Fruit fly (Drosophila melanogaster): ENCODE results near the gene Ide.

Gene Ide

dm6 chr3L:20370013-20370412 lies 5.7 kb downstream of the Ide start, which contains the start of gene CG13247:
Gene CG13247, plus strand, starts transcription at chr3L:20370313.
- TF ChIP-seq CG3919 (GFP tag; optimal IDR thresholded peaks at IDR 0.05) (no peak), CG6808 (GFP tag; optimal IDR thresholded peaks at IDR 0.05) (no peak), acj6 (GFP tag; optimal IDR thresholded peaks at IDR 0.05) (no peak), achi (GFP tag; optimal IDR thresholded peaks at IDR 0.05) (no peak), pdm3 (GFP tag; optimal IDR thresholded peaks at IDR 0.05) (no peak), CG15336 (GFP tag; IDR thresholded peaks at IDR 0.05) (no peak), CG6854 (GFP tag; optimal IDR thresholded peaks at IDR 0.05) (no peak), CG34406 (GFP tag; optimal IDR thresholded peaks at IDR 0.05) (no peak), CG8119 (GFP tag; IDR thresholded peaks at IDR 0.05) (no peak), Eip75B (GFP tag; optimal IDR thresholded peaks at IDR 0.05) (no peak), CG7368 (GFP tag; optimal IDR thresholded peaks at IDR 0.05) (no peak), CG8632 (GFP tag; optimal IDR thresholded peaks at IDR 0.05) (no peak), fd59A (GFP tag; optimal IDR thresholded peaks at IDR 0.05) (no peak), CG16779 (tag; optimal IDR thresholded peaks at IDR 0.05) (no peak), Met (GFP tag; optimal IDR thresholded peaks at IDR 0.05) (no peak), vri (GFP tag; optimal IDR thresholded peaks at IDR 0.05) (no peak), CG31627 (GFP tag; optimal IDR thresholded peaks at IDR 0.05) (no peak), lz (GFP tag; optimal IDR thresholded peaks at IDR 0.05) (no peak)

- TF ChIP-seq CG15336 (GFP tag; IDR thresholded peaks at IDR 0.05): peak; percentile 33; the same call in 1 of the 2 replicates
- TF ChIP-seq Ets96B (tag; optimal IDR thresholded peaks at IDR 0.05): no peak
- TF ChIP-seq CG6792 (GFP tag; optimal IDR thresholded peaks at IDR 0.05): no peak
- no peak for TF ChIP-seq Eip75B (GFP tag; optimal IDR thresholded peaks at IDR 0.05)
- TF ChIP-seq CG6808 (GFP tag; optimal IDR thresholded peaks at IDR 0.05): no peak
- TF ChIP-seq CG1621 (tag; optimal IDR thresholded peaks at IDR 0.05): peak; percentile 59
- peak; percentile 39; the same call in 1 of the 3 replicates for TF ChIP-seq CG8119 (GFP tag; IDR thresholded peaks at IDR 0.05)
- no peak for TF ChIP-seq Blimp-1 (GFP tag; optimal IDR thresholded peaks at IDR 0.05)
- no peak for TF ChIP-seq Sox15 (GFP tag; optimal IDR thresholded peaks at IDR 0.05)
- no peak for TF ChIP-seq Sox102F (GFP tag; optimal IDR thresholded peaks at IDR 0.05)
- TF ChIP-seq dac (GFP tag; optimal IDR thresholded peaks at IDR 0.05): no peak
- TF ChIP-seq pdm3 (GFP tag; optimal IDR thresholded peaks at IDR 0.05): no peak
- peak; percentile 48 for TF ChIP-seq CG6854 (GFP tag; optimal IDR thresholded peaks at IDR 0.05)
- no peak for TF ChIP-seq Eip78C (GFP tag)
- peak; percentile 28; the same call in 1 of the 3 replicates for TF ChIP-seq eg (GFP tag; IDR thresholded peaks at IDR 0.05)
- TF ChIP-seq CG11762 (GFP tag; optimal IDR thresholded peaks at IDR 0.05; ENCODE audit: insufficient read depth): no peak
These were observed 8.9 kb downstream of the Ide start, which contains the start of the genes Toll-9 and in for dm6 chr3L:20366674-20367372. Gene Toll-9, minus strand, starts transcription at chr3L:20366724. Gene in, plus strand, starts transcription at chr3L:20367198.

- TF ChIP-seq Blimp-1 (GFP tag; optimal IDR thresholded peaks at IDR 0.05) (no peak), CG8319 (GFP tag; optimal IDR thresholded peaks at IDR 0.05) (no peak), fd85E (GFP tag; optimal IDR thresholded peaks at IDR 0.05) (no peak), dac (GFP tag; optimal IDR thresholded peaks at IDR 0.05) (no peak), CG6792 (GFP tag; optimal IDR thresholded peaks at IDR 0.05) (no peak), topi (GFP tag; optimal IDR thresholded peaks at IDR 0.05) (no peak), spab (GFP tag; optimal IDR thresholded peaks at IDR 0.05) (no peak), Ets21C (GFP tag; optimal IDR thresholded peaks at IDR 0.05) (no peak), CG11762 (GFP tag; optimal IDR thresholded peaks at IDR 0.05; ENCODE audit: insufficient read depth) (no peak), eg (GFP tag; IDR thresholded peaks at IDR 0.05) (no peak), CG3032 (tag; optimal IDR thresholded peaks at IDR 0.05) (no peak), Hr38 (GFP tag; optimal IDR thresholded peaks at IDR 0.05) (no peak), CG3919 (GFP tag; optimal IDR thresholded peaks at IDR 0.05) (no peak), Gug (GFP tag; IDR thresholded peaks at IDR 0.05) (no peak), CG15336 (GFP tag; IDR thresholded peaks at IDR 0.05) (no peak), fkh (GFP tag; optimal IDR thresholded peaks at IDR 0.05) (no peak), Eip78C (GFP tag) (no peak), salr (GFP tag; optimal IDR thresholded peaks at IDR 0.05) (no peak), CG11902 (GFP tag; optimal IDR thresholded peaks at IDR 0.05) (no peak), CG10631 (GFP tag; optimal IDR thresholded peaks at IDR 0.05) (no peak)
These were observed 9.6 kb downstream of the Ide start for dm6 chr3L:20366074-20366473.

Measured in whole organism, prepupa.